Worm (Caenorhabditis elegans) whole organism, midembryonic: Measurements from ENCODE around the gene akt-1.

Experiments
- flt-1 ChIP-seq: fragments of 200-800 bp; sonication (Bioruptor generic); IDR thresholded peaks from 2 replicates; pipeline ENCODE4 v1.3.6; 2022; ENCODE audit warnings: missing genetic modification characterization, missing compliant biosample characterization
- tab-1 ChIP-seq: fragments of 200-800 bp; sonication (Bioruptor generic); IDR thresholded peaks from 2 replicates; pipeline ENCODE4 v1.3.6; 2022; ENCODE audit warnings: missing genetic modification characterization, missing compliant biosample characterization
- ztf-29 ChIP-seq: fragments of 200-800 bp; sonication (Bioruptor generic); IDR thresholded peaks from 2 replicates; pipeline ENCODE4 v1.3.6; 2022; ENCODE audit warnings: missing genetic modification reagents, missing genetic modification characterization, missing compliant biosample characterization

DNA sequence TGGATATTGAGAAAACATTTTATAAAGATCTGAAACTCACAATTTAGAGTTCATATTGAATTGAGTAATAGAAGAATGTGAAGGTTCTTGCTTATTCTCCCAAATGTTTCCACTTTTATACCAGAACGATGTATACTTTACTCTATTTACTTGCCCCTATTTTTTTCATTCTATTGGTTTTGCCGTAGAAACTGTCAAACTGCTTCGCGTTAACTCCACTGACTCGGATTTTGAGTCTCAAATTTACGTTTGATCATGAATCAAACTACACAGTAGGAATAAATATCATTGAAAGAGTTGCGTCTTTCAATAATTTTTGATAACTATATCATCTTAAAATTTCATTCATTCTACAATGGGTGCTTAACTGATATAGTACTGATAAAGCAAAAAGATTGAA is 8.8 kb upstream of the akt-1 start, which contains the start of gene fipr-8:
- no peak for TF ChIP-seq flt-1 (GFP tag; lab: Robert Waterston, UW)
- TF ChIP-seq ztf-29 (GFP tag; lab: Robert Waterston, UW), result no peak
- TF ChIP-seq tab-1 (GFP tag; lab: Robert Waterston, UW), result no peak
